Worm (Caenorhabditis elegans): Measurements from ENCODE around the gene grd-11.

The grd-11 gene

DNA sequence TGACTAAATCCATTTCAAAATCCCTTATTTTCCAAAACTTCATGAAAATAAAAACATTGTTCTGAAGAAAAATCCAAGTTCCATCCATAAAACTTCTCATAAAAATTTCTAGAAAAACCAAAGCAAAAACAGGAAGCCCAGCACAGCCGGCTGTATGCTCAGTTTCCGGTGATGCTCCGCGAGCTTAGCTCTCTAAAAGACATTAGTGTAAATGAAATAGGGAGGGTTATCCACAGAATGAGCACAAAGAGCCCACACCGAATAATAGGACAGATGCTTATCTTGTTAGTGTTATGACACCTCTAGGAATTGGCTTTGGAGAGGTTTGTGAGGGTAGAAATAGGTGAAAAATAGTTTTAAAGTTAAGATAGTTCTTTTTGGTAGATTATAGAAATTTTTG, 18.6 kb upstream of the grd-11 start:
- TF ChIP-seq athp-1 (tag; optimal IDR thresholded peaks at IDR 0.05) (no peak), nhr-80 (tag; optimal IDR thresholded peaks at IDR 0.05) (no peak), F10E7.11 (tag; optimal IDR thresholded peaks at IDR 0.05) (no peak), ccch-3 (GFP tag; optimal IDR thresholded peaks at IDR 0.05) (no peak)

DNA sequence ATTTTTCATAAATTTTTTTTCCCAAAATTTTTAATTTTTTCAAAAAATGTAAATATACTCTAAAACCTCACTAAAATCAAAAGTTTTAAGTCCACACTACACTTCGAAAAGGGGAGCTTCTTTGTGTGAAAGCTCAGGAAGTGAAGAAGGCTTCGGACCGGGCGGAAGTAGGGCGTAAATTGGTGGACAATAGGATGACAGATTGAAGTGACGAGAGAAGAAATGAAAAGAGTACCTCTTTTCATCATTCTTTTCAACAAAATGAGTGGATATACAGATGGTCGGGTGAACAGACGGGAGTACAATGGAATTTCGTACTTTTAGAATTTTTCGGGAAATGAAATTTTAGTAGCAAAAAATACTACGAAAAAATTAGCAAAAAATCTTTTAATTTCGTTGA, 17.7 kb upstream of the grd-11 start:
- TF ChIP-seq somi-1 (GFP tag; optimal IDR thresholded peaks at IDR 0.05) (no peak), cebp-2 (GFP tag; IDR thresholded peaks at IDR 0.05) (no peak), snpc-3.4 (tag; optimal IDR thresholded peaks at IDR 0.05) (no peak), let-607 (tag; optimal IDR thresholded peaks at IDR 0.05) (no peak), ztf-25 (GFP tag; IDR thresholded peaks at IDR 0.05) (no peak), ZK185.1 (tag; optimal IDR thresholded peaks at IDR 0.05; ENCODE audit: poor library complexity, severe bottlenecking) (no peak), mel-28 (tag; optimal IDR thresholded peaks at IDR 0.05; ENCODE audit: borderline replicate concordance) (no peak), ceh-91 (GFP tag; IDR thresholded peaks at IDR 0.05) (no peak), nhr-27 (tag; optimal IDR thresholded peaks at IDR 0.05) (no peak), attf-3 (GFP tag; conservative IDR thresholded peaks at IDR 0.05) (no peak), K11D2.4 (GFP tag; IDR thresholded peaks at IDR 0.05) (no peak), mxl-1 (tag; optimal IDR thresholded peaks at IDR 0.05) (no peak), hsf-1 (GFP tag; IDR thresholded peaks at IDR 0.05) (no peak), lin-35 (GFP tag; optimal IDR thresholded peaks at IDR 0.05) (no peak), egrh-3 (GFP tag; IDR thresholded peaks at IDR 0.05) (no peak), hlh-12 (tag; optimal IDR thresholded peaks at IDR 0.05) (no peak), nhr-120 (GFP tag; IDR thresholded peaks at IDR 0.05) (no peak), sea-2 (GFP tag; IDR thresholded peaks at IDR 0.05) (no peak), unc-62 (GFP tag; optimal IDR thresholded peaks at IDR 0.05) (no peak), hmg-1.2 (GFP tag; IDR thresholded peaks at IDR 0.05) (no peak)

DNA sequence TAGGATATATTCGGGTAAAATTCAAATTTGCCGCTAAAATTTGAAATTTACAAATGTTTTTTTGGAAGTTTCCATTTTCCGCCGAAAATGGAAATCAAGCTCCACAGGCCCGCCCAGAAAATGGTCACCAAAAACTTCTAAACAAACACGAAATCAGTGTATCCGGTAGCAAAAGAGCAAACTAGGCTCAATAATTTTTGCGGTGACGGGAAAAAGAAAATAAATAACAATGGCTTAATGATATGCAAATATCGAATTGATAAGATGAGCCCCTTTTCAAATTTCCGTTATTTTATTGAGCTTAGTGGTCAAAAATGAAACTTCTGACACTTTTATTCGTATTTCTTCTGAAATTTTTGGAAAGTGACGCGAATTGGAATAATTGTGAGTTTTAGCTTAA, 11.7 kb upstream of the grd-11 start, which contains the start of gene Y38H6A.3:
TSS of gene Y38H6A.3 (plus strand) at position 301 of the 400 bp plus-strand sequence.
- TF ChIP-seq K11D2.4 (GFP tag; IDR thresholded peaks at IDR 0.05): no peak
- TF ChIP-seq F57A8.1 (GFP tag; optimal IDR thresholded peaks at IDR 0.05): no peak
- no peak for TF ChIP-seq sptf-2 (GFP tag; optimal IDR thresholded peaks at IDR 0.05)
- TF ChIP-seq nhr-90 (tag; optimal IDR thresholded peaks at IDR 0.05): no peak
- TF ChIP-seq cebp-2 (GFP tag; IDR thresholded peaks at IDR 0.05): no peak
- TF ChIP-seq ccch-3 (GFP tag; optimal IDR thresholded peaks at IDR 0.05): no peak
- TF ChIP-seq nhr-80 (tag; optimal IDR thresholded peaks at IDR 0.05): no peak
- no peak for TF ChIP-seq aptf-2 (GFP tag; conservative IDR thresholded peaks at IDR 0.05)
- TF ChIP-seq Y79H2A.3 (GFP tag; conservative IDR thresholded peaks at IDR 0.05): no peak
- no peak for TF ChIP-seq madf-10 (tag; optimal IDR thresholded peaks at IDR 0.05)
- no peak for TF ChIP-seq B0035.1 (tag; optimal IDR thresholded peaks at IDR 0.05)
- no peak for TF ChIP-seq egrh-3 (GFP tag; IDR thresholded peaks at IDR 0.05)
- no peak for TF ChIP-seq snpc-3.4 (tag; optimal IDR thresholded peaks at IDR 0.05)
- no peak for TF ChIP-seq C06A6.2 (GFP tag; conservative IDR thresholded peaks at IDR 0.05)
- no peak for TF ChIP-seq ztf-28 (GFP tag; IDR thresholded peaks at IDR 0.05)
- no peak for TF ChIP-seq unc-130 (GFP tag; optimal IDR thresholded peaks at IDR 0.05)
- TF ChIP-seq ceh-79 (tag; optimal IDR thresholded peaks at IDR 0.05): no peak
- no peak for TF ChIP-seq nfya-1 (tag; optimal IDR thresholded peaks at IDR 0.05; ENCODE audit: borderline replicate concordance, insufficient read depth)
- TF ChIP-seq F10E7.11 (tag; optimal IDR thresholded peaks at IDR 0.05): no peak
- no peak for TF ChIP-seq hlh-26 (GFP tag; conservative IDR thresholded peaks at IDR 0.05)

All from whole organism, young adult.